Worm (Caenorhabditis elegans): Measurements from ENCODE around the gene bar-1.

DNA sequence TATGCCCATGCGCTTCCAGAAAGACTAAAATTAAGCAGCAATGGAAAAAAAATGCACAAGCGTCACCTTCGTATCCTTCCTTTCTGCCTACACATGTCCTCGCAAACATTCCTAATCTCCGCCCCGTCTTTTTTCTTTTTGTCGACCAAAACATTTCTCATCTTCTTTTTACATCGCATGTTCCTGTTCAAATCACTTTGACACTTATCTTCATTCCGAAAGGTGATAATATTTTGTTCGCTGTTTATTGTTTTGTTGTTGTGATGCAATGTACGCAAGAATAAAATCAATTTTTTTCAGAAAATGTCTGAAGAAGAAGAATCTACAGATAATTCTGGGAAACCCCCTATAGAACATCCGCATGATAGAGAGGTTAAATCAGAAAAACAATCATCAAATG lies 44.1 kb downstream of the bar-1 start, which contains the start of gene ist-1:
- TF ChIP-seq cog-1 (tag; optimal IDR thresholded peaks at IDR 0.05) (no peak), tab-1 (GFP tag; IDR thresholded peaks at IDR 0.05) (no peak), ztf-23 (GFP tag; IDR thresholded peaks at IDR 0.05) (no peak), flt-1 (GFP tag; IDR thresholded peaks at IDR 0.05) (no peak), klf-2 (GFP tag; conservative IDR thresholded peaks at IDR 0.05) (no peak), T22C8.4 (GFP tag; IDR thresholded peaks at IDR 0.05) (no peak), ref-1 (GFP tag; conservative IDR thresholded peaks at IDR 0.05) (no peak), ztf-29 (GFP tag; IDR thresholded peaks at IDR 0.05) (no peak)
